Fruit fly (Drosophila melanogaster) whole organism, embryonic: Measurements from ENCODE around the gene scaf6.

Experiments used
- Ada2b ChIP-seq: fragments of 200-800 bp; sonication (Bioruptor generic); IDR thresholded peaks from 2 replicates; pipeline ENCODE4 v1.3.6; 2022; ENCODE audit warnings: missing biosample characterization, missing genetic modification characterization
- B-H1 ChIP-seq: fragments of 200-800 bp; sonication (Bioruptor generic); IDR thresholded peaks from 3 replicates; pipeline ENCODE4 v1.3.6; 2022; ENCODE audit warnings: missing biosample characterization, missing genetic modification characterization
- Bteb2 ChIP-seq: fragments of 200-800 bp; sonication (Bioruptor generic); optimal IDR thresholded peaks from 2 replicates; lab custom pipeline; 2016; ENCODE audit warnings: missing biosample characterization, missing genetic modification characterization
- CG11560 ChIP-seq: fragments of 200-800 bp; sonication (Bioruptor generic); IDR thresholded peaks from 3 replicates; pipeline ENCODE4 v1.3.6; 2022; ENCODE audit warnings: missing biosample characterization, missing genetic modification characterization
- CG12071 ChIP-seq: fragments of 200-800 bp; sonication (Bioruptor generic); optimal IDR thresholded peaks from 3 replicates; lab custom pipeline; 2018; ENCODE audit warnings: missing biosample characterization, mild to moderate bottlenecking, missing genetic modification characterization
- CG12155 ChIP-seq: fragments of 200-800 bp; sonication (Bioruptor generic); optimal IDR thresholded peaks from 3 replicates; lab custom pipeline; 2016; ENCODE audit warnings: missing biosample characterization, missing genetic modification characterization
- CG13296 ChIP-seq: fragments of 200-800 bp; sonication (Bioruptor generic); optimal IDR thresholded peaks from 3 replicates; lab custom pipeline; 2018; ENCODE audit warnings: missing biosample characterization, mild to moderate bottlenecking, missing genetic modification characterization
- CG15073 ChIP-seq: fragments of 200-800 bp; sonication (Bioruptor generic); optimal IDR thresholded peaks from 2 replicates; lab custom pipeline; 2016; ENCODE audit warnings: missing biosample characterization, missing genetic modification characterization
- CG16863 ChIP-seq: fragments of 200-800 bp; sonication (Bioruptor generic); optimal IDR thresholded peaks from 3 replicates; lab custom pipeline; 2016; ENCODE audit warnings: missing biosample characterization, missing genetic modification characterization
- CG17186 ChIP-seq: fragments of 200-800 bp; sonication (Bioruptor generic); optimal IDR thresholded peaks from 3 replicates; lab custom pipeline; 2017; ENCODE audit warnings: missing biosample characterization, missing genetic modification reagents, missing genetic modification characterization
- CG17361 ChIP-seq: fragments of 200-800 bp; sonication (Bioruptor generic); IDR thresholded peaks from 3 replicates; pipeline ENCODE4 v1.3.6; 2022; ENCODE audit warnings: missing biosample characterization, missing genetic modification characterization
- CG2120 ChIP-seq: fragments of 200-800 bp; sonication (Bioruptor generic); optimal IDR thresholded peaks from 3 replicates; lab custom pipeline; 2016; ENCODE audit warnings: missing biosample characterization, missing genetic modification characterization
- CG2202 ChIP-seq: fragments of 200-800 bp; sonication (Bioruptor generic); optimal IDR thresholded peaks from 2 replicates; lab custom pipeline; 2018; ENCODE audit warnings: missing biosample characterization, mild to moderate bottlenecking, missing genetic modification characterization
- CG32767 ChIP-seq: fragments of 200-800 bp; sonication (Bioruptor generic); IDR thresholded peaks from 2 replicates; pipeline ENCODE4 v1.3.6; 2022; ENCODE audit warnings: missing biosample characterization, missing genetic modification characterization
- CG4328 ChIP-seq: fragments of 200-800 bp; sonication (Bioruptor generic); optimal IDR thresholded peaks from 3 replicates; lab custom pipeline; 2017; ENCODE audit warnings: missing biosample characterization, missing genetic modification reagents, missing genetic modification characterization
- CG6175 ChIP-seq: fragments of 200-800 bp; sonication (Bioruptor generic); IDR thresholded peaks from 3 replicates; pipeline ENCODE4 v1.3.6; 2022; ENCODE audit warnings: missing biosample characterization, missing genetic modification characterization
- CG6272 ChIP-seq: fragments of 200-800 bp; sonication (Bioruptor generic); IDR thresholded peaks from 2 replicates; pipeline ENCODE4 v1.3.6; 2022; ENCODE audit warnings: missing biosample characterization, missing genetic modification characterization
- CG7271 ChIP-seq: fragments of 200-800 bp; sonication (Bioruptor generic); optimal IDR thresholded peaks from 2 replicates; lab custom pipeline; 2018; ENCODE audit warnings: missing biosample characterization, mild to moderate bottlenecking, missing genetic modification characterization, moderate library complexity
- CG7372 ChIP-seq: fragments of 200-800 bp; sonication (Bioruptor generic); IDR thresholded peaks from 2 replicates; pipeline ENCODE4 v1.3.6; 2022; ENCODE audit warnings: missing biosample characterization, missing genetic modification characterization
- CG7928 ChIP-seq: fragments of 200-800 bp; sonication (Bioruptor generic); optimal IDR thresholded peaks from 2 replicates; lab custom pipeline; 2017; ENCODE audit warnings: missing biosample characterization, mild to moderate bottlenecking, missing genetic modification characterization
- CG9817 ChIP-seq: fragments of 200-800 bp; sonication (Bioruptor generic); optimal IDR thresholded peaks from 2 replicates; lab custom pipeline; 2018; ENCODE audit warnings: missing biosample characterization, mild to moderate bottlenecking, missing genetic modification characterization, moderate library complexity
- CTCF ChIP-seq: fragments of 200-800 bp; sonication (Bioruptor generic); optimal IDR thresholded peaks from 2 replicates; lab custom pipeline; 2017; ENCODE audit warnings: missing biosample characterization, mild to moderate bottlenecking, missing genetic modification characterization, moderate library complexity
- Dip2 ChIP-seq: fragments of 200-800 bp; sonication (Bioruptor generic); IDR thresholded peaks from 2 replicates; pipeline ENCODE4 v1.3.6; 2022; ENCODE audit warnings: missing biosample characterization, missing genetic modification characterization
- Dp ChIP-seq: fragments of 200-800 bp; sonication (Bioruptor generic); optimal IDR thresholded peaks from 2 replicates; lab custom pipeline; 2018; ENCODE audit warnings: missing biosample characterization, mild to moderate bottlenecking, missing genetic modification characterization, moderate library complexity
- Dref ChIP-seq: fragments of 200-800 bp; sonication (Bioruptor generic); IDR thresholded peaks from 2 replicates; pipeline ENCODE4 v1.3.6; 2022; ENCODE audit warnings: missing biosample characterization, missing genetic modification characterization
- GATAe ChIP-seq: fragments of 200-800 bp; sonication (Bioruptor generic); conservative IDR thresholded peaks from 2 replicates; pipeline ENCODE4 v1.3.6; 2022; ENCODE audit warnings: missing biosample characterization, missing genetic modification characterization
- HLHmδ ChIP-seq: fragments of 200-800 bp; sonication (Bioruptor generic); optimal IDR thresholded peaks from 2 replicates; lab custom pipeline; 2018; ENCODE audit warnings: missing biosample characterization, mild to moderate bottlenecking, missing genetic modification characterization, moderate library complexity
- Hey ChIP-seq: fragments of 200-800 bp; sonication (Bioruptor generic); optimal IDR thresholded peaks from 3 replicates; lab custom pipeline; 2018; ENCODE audit warnings: missing biosample characterization, mild to moderate bottlenecking, missing genetic modification characterization
- Hr39 ChIP-seq: fragments of >200 bp; optimal IDR thresholded peaks from 2 replicates; lab custom pipeline; 2017
- Lpt ChIP-seq: fragments of >200 bp; optimal IDR thresholded peaks from 2 replicates; lab custom pipeline; 2018; ENCODE audit warnings: missing biosample characterization, missing genetic modification characterization
- Myb ChIP-seq: fragments of 200-800 bp; sonication (Bioruptor generic); optimal IDR thresholded peaks from 2 replicates; lab custom pipeline; 2016; ENCODE audit warnings: missing biosample characterization, missing genetic modification characterization
- NC2β ChIP-seq: fragments of 200-800 bp; sonication (Bioruptor generic); optimal IDR thresholded peaks from 2 replicates; lab custom pipeline; 2016; ENCODE audit warnings: missing biosample characterization, missing genetic modification characterization
- Optix ChIP-seq: fragments of 200-800 bp; sonication (Bioruptor generic); IDR thresholded peaks from 3 replicates; pipeline ENCODE4 v1.3.6; 2022; ENCODE audit warnings: missing biosample characterization, missing genetic modification characterization
- Spps ChIP-seq: fragments of 200-800 bp; sonication (Bioruptor generic); optimal IDR thresholded peaks from 2 replicates; lab custom pipeline; 2018; ENCODE audit warnings: missing biosample characterization, mild to moderate bottlenecking, missing genetic modification characterization
- TFAM ChIP-seq: fragments of 200-800 bp; sonication (Bioruptor generic); optimal IDR thresholded peaks from 2 replicates; lab custom pipeline; 2017; ENCODE audit warnings: missing biosample characterization, missing genetic modification characterization, inconsistent platforms
- Tbp ChIP-seq: fragments of >200 bp; optimal IDR thresholded peaks from 2 replicates; lab custom pipeline; 2018; ENCODE audit warnings: missing biosample characterization, missing genetic modification characterization
- aop ChIP-seq: fragments of 200-800 bp; sonication (Bioruptor generic); IDR thresholded peaks from 2 replicates; pipeline ENCODE4 v1.3.6; 2022; ENCODE audit warnings: missing biosample characterization, missing genetic modification characterization
- bsh ChIP-seq, 2 experiments: fragments of 200-800 bp; sonication (Bioruptor generic); optimal IDR thresholded peaks; 2 replicates each; lab custom pipeline; 2017 to 2018; ENCODE audit warnings: mild to moderate bottlenecking in 2 of 2, missing biosample characterization in 2 of 2, missing genetic modification characterization in 2 of 2, moderate library complexity in 1 of 2
- cato ChIP-seq: fragments of 200-800 bp; sonication (Bioruptor generic); optimal IDR thresholded peaks from 2 replicates; lab custom pipeline; 2016; ENCODE audit warnings: missing biosample characterization, missing genetic modification characterization, borderline replicate concordance
- disco-r ChIP-seq: fragments of 200-800 bp; sonication (Bioruptor generic); optimal IDR thresholded peaks from 2 replicates; lab custom pipeline; 2016; ENCODE audit warnings: missing biosample characterization, missing genetic modification characterization
- ewg ChIP-seq: fragments of 200-800 bp; sonication (Bioruptor generic); optimal IDR thresholded peaks from 3 replicates; lab custom pipeline; 2017; ENCODE audit warnings: mild to moderate bottlenecking, missing biosample characterization, missing genetic modification reagents, missing genetic modification characterization
- exex ChIP-seq: fragments of 200-800 bp; sonication (Bioruptor generic); optimal IDR thresholded peaks from 4 replicates; lab custom pipeline; 2018; ENCODE audit warnings: missing biosample characterization, mild to moderate bottlenecking, missing genetic modification characterization, moderate library complexity
- hth ChIP-seq: fragments of >200 bp; optimal IDR thresholded peaks from 2 replicates; lab custom pipeline; 2017; ENCODE audit warnings: inconsistent platforms
- lmd ChIP-seq: fragments of 200-800 bp; sonication (Bioruptor generic); IDR thresholded peaks from 2 replicates; pipeline ENCODE4 v1.3.6; 2022; ENCODE audit warnings: missing biosample characterization, missing genetic modification characterization
- nerfin-1 ChIP-seq: fragments of 200-800 bp; sonication (Bioruptor generic); optimal IDR thresholded peaks from 3 replicates; lab custom pipeline; 2019; ENCODE audit warnings: missing biosample characterization, mild to moderate bottlenecking, missing genetic modification characterization, moderate library complexity
- oc ChIP-seq: fragments of 200-800 bp; sonication (Bioruptor generic); optimal IDR thresholded peaks from 2 replicates; lab custom pipeline; 2018; ENCODE audit warnings: missing biosample characterization, mild to moderate bottlenecking, missing genetic modification characterization, moderate library complexity
- phol ChIP-seq: fragments of 200-800 bp; sonication (Bioruptor generic); optimal IDR thresholded peaks from 3 replicates; lab custom pipeline; 2018; ENCODE audit warnings: missing biosample characterization, mild to moderate bottlenecking, missing genetic modification characterization, moderate library complexity
- repo ChIP-seq: fragments of 200-800 bp; sonication (Bioruptor generic); optimal IDR thresholded peaks from 2 replicates; lab custom pipeline; 2016; ENCODE audit warnings: missing biosample characterization, missing genetic modification characterization
- salm ChIP-seq: fragments of 200-800 bp; sonication (Bioruptor generic); optimal IDR thresholded peaks from 2 replicates; lab custom pipeline; 2018; ENCODE audit warnings: missing biosample characterization, mild to moderate bottlenecking, missing genetic modification characterization
- slp2 ChIP-seq: fragments of 200-800 bp; sonication (Bioruptor generic); optimal IDR thresholded peaks from 2 replicates; lab custom pipeline; 2016; ENCODE audit warnings: missing biosample characterization, missing genetic modification characterization
- tll ChIP-seq, 2 experiments: fragments of 200-800 bp in 1 of 2; fragments of >200 bp in 1 of 2; sonication (Bioruptor generic) in 1 of 2; optimal IDR thresholded peaks; 2 replicates each; lab custom pipeline; 2017 to 2019; ENCODE audit warnings: missing biosample characterization in 2 of 2, missing genetic modification characterization in 2 of 2, mild to moderate bottlenecking in 1 of 2, moderate library complexity in 1 of 2
- wor ChIP-seq: fragments of 200-800 bp; sonication (Bioruptor generic); IDR thresholded peaks from 2 replicates; pipeline ENCODE4 v1.3.6; 2022; ENCODE audit warnings: missing biosample characterization, missing genetic modification characterization
- zf30C ChIP-seq: fragments of 200-800 bp; sonication (Bioruptor generic); optimal IDR thresholded peaks from 3 replicates; lab custom pipeline; 2018; ENCODE audit warnings: missing biosample characterization, mild to moderate bottlenecking, missing genetic modification characterization

scaf6 gene

dm6 chr3L:17007041-17007471 lies 35.3 kb downstream of the scaf6 start (continued):
- TF ChIP-seq salm (tag; lab: Kevin White, UChicago): no peak
- no peak for TF ChIP-seq CG12071 (GFP tag; lab: Kevin White, UChicago)
- peak; percentile 39; the same call in 1 of the 3 replicates for TF ChIP-seq CG17361 (GFP tag; lab: Robert Waterston, UW)
- TF ChIP-seq phol (tag; lab: Kevin White, UChicago): peak; percentile 28
- no peak for TF ChIP-seq ewg (GFP tag; lab: Kevin White, UChicago)
- no peak for TF ChIP-seq CG32767 (GFP tag; lab: Robert Waterston, UW)
- TF ChIP-seq oc (tag; lab: Kevin White, UChicago): no peak
- no peak for TF ChIP-seq CG13296 (GFP tag; lab: Kevin White, UChicago)
- 0 out of 2 replicates have a peak, but pooled peaks have one; percentile 5 for TF ChIP-seq CG7372 (GFP tag; lab: Robert Waterston, UW)
- no peak for TF ChIP-seq CG7928 (GFP tag; lab: Kevin White, UChicago)
- TF ChIP-seq Hey: peak; percentile 28
- peak; percentile 23 for TF ChIP-seq Bteb2 (GFP tag; lab: Kevin White, UChicago)
- no peak for TF ChIP-seq cato (GFP tag; lab: Kevin White, UChicago)
- no peak for TF ChIP-seq CG16863 (GFP tag; lab: Kevin White, UChicago)
- TF ChIP-seq CG12155 (GFP tag; lab: Kevin White, UChicago): peak; percentile 9
- TF ChIP-seq CG6175 (GFP tag; lab: Robert Waterston, UW): peak; percentile 36; the same call in 1 of the 3 replicates
- peak in 1 of 2 experiments; percentile 25 for TF ChIP-seq bsh (GFP tag; optimal IDR thresholded peaks at IDR 0.05; lab: Kevin White, UChicago)
- no peak for TF ChIP-seq Spps (tag; lab: Kevin White, UChicago)
- TF ChIP-seq Myb (GFP tag; lab: Kevin White, UChicago): no peak
- 0 out of 2 replicates have a peak, but pooled peaks have one; percentile 30 for TF ChIP-seq Ada2b (GFP tag; lab: Robert Waterston, UW)
- TF ChIP-seq zf30C (GFP tag; lab: Kevin White, UChicago): no peak
- TF ChIP-seq Dp (GFP tag; lab: Kevin White, UChicago): no peak
- peak; percentile 56; the same call in 1 of the 2 replicates for TF ChIP-seq lmd (GFP tag; lab: Robert Waterston, UW)
- peak; percentile 34; the same call in 1 of the 3 replicates for TF ChIP-seq Optix (GFP tag; lab: Robert Waterston, UW)
- no peak for TF ChIP-seq Hr39 (lab: Kevin White, UChicago)
- TF ChIP-seq NC2β: no peak
- TF ChIP-seq nerfin-1: no peak
- no peak for TF ChIP-seq Dip2
- TF ChIP-seq CG4328 (GFP tag; lab: Kevin White, UChicago): no peak
- no peak for TF ChIP-seq CTCF
- peak; percentile 24; the same call in 2 of the 3 replicates for TF ChIP-seq B-H1 (GFP tag; lab: Robert Waterston, UW)
- TF ChIP-seq exex (tag; lab: Kevin White, UChicago): peak; percentile 28
- no peak for TF ChIP-seq CG2202
- no peak for TF ChIP-seq CG6272
- TF ChIP-seq CG7271 (tag; lab: Kevin White, UChicago): no peak
- peak; percentile 35 for TF ChIP-seq CG9817 (tag; lab: Kevin White, UChicago)
- TF ChIP-seq repo: no peak
- no peak for TF ChIP-seq CG15073 (GFP tag; lab: Kevin White, UChicago)
- TF ChIP-seq Tbp (GFP tag; lab: Kevin White, UChicago): no peak
- TF ChIP-seq disco-r (GFP tag; lab: Kevin White, UChicago): no peak
- 0 out of 2 replicates have a peak, but pooled peaks have one; percentile 14 for TF ChIP-seq GATAe (GFP tag; lab: Robert Waterston, UW)
- TF ChIP-seq Dref (GFP tag; lab: Robert Waterston, UW): no peak
- TF ChIP-seq CG17186: no peak
- no peak for TF ChIP-seq wor (GFP tag; lab: Robert Waterston, UW)
- TF ChIP-seq slp2 (GFP tag; lab: Kevin White, UChicago): peak; percentile 0
- no peak for TF ChIP-seq Lpt
- peak; percentile 31 for TF ChIP-seq CG2120 (GFP tag; lab: Kevin White, UChicago)
- TF ChIP-seq tll (GFP tag; optimal IDR thresholded peaks at IDR 0.05; lab: Kevin White, UChicago): no peak
- TF ChIP-seq HLHmδ (GFP tag; lab: Kevin White, UChicago): no peak
- no peak for TF ChIP-seq aop (GFP tag; lab: Robert Waterston, UW)
- TF ChIP-seq TFAM (GFP tag; lab: Kevin White, UChicago): no peak
- no peak for TF ChIP-seq CG11560 (tag; lab: Robert Waterston, UW)
- no peak for TF ChIP-seq hth (lab: Kevin White, UChicago)
